Fruit fly (Drosophila melanogaster) whole organism, embryonic: Measurements from ENCODE around the gene Jhbp5.

ENCODE experiments used
- Awh ChIP-seq: fragments of 200-800 bp; sonication (Bioruptor generic); IDR thresholded peaks from 2 replicates; pipeline ENCODE4, ENCODE4 v1.3.6; 2022; ENCODE audit warnings: missing biosample characterization, missing genetic modification characterization
- CG11085 ChIP-seq: fragments of 200-800 bp; sonication (Bioruptor generic); IDR thresholded peaks from 2 replicates; pipeline ENCODE4 v1.3.6; 2022; ENCODE audit warnings: missing biosample characterization, missing genetic modification characterization
- CG11560 ChIP-seq: fragments of 200-800 bp; sonication (Bioruptor generic); IDR thresholded peaks from 3 replicates; pipeline ENCODE4 v1.3.6; 2022; ENCODE audit warnings: missing biosample characterization, missing genetic modification characterization
- CG11723 ChIP-seq: fragments of 200-800 bp; sonication (Bioruptor generic); optimal IDR thresholded peaks from 2 replicates; lab custom pipeline; 2017; ENCODE audit warnings: missing biosample characterization, mild to moderate bottlenecking, missing genetic modification characterization
- CG12236 ChIP-seq: fragments of 200-800 bp; sonication (Bioruptor generic); optimal IDR thresholded peaks from 2 replicates; lab custom pipeline; 2016; ENCODE audit warnings: missing biosample characterization, missing genetic modification characterization
- CG12391 ChIP-seq: fragments of 200-800 bp; sonication (Bioruptor generic); optimal IDR thresholded peaks from 3 replicates; lab custom pipeline; 2018; ENCODE audit warnings: missing biosample characterization, mild to moderate bottlenecking, missing genetic modification characterization, moderate library complexity
- CG14710 ChIP-seq: fragments of 200-800 bp; sonication (Bioruptor generic); optimal IDR thresholded peaks from 3 replicates; lab custom pipeline; 2019; ENCODE audit warnings: missing biosample characterization, mild to moderate bottlenecking, missing genetic modification characterization, moderate library complexity
- CG16815 ChIP-seq: fragments of 200-800 bp; sonication (Bioruptor generic); optimal IDR thresholded peaks from 3 replicates; lab custom pipeline; 2017; ENCODE audit warnings: missing biosample characterization, mild to moderate bottlenecking, missing genetic modification characterization
- CG16863 ChIP-seq: fragments of 200-800 bp; sonication (Bioruptor generic); optimal IDR thresholded peaks from 3 replicates; lab custom pipeline; 2016; ENCODE audit warnings: missing biosample characterization, missing genetic modification characterization
- CG17912 ChIP-seq: fragments of 200-800 bp; sonication (Bioruptor generic); optimal IDR thresholded peaks from 2 replicates; lab custom pipeline; 2018; ENCODE audit warnings: missing biosample characterization, mild to moderate bottlenecking, missing genetic modification characterization
- CG2678 ChIP-seq: fragments of 200-800 bp; sonication (Bioruptor generic); optimal IDR thresholded peaks from 3 replicates; lab custom pipeline; 2019; ENCODE audit warnings: missing biosample characterization, mild to moderate bottlenecking, missing genetic modification characterization, moderate library complexity
- CG3838 ChIP-seq: fragments of 200-800 bp; sonication (Bioruptor generic); optimal IDR thresholded peaks from 3 replicates; lab custom pipeline; 2016; ENCODE audit warnings: missing biosample characterization, missing genetic modification characterization
- CG4360 ChIP-seq: fragments of 200-800 bp; sonication (Bioruptor generic); IDR thresholded peaks from 2 replicates; pipeline ENCODE4 v1.3.6; 2022; ENCODE audit warnings: missing biosample characterization, missing genetic modification characterization
- CG4820 ChIP-seq: fragments of 200-800 bp; sonication (Bioruptor generic); optimal IDR thresholded peaks from 3 replicates; lab custom pipeline; 2016; ENCODE audit warnings: missing biosample characterization, missing genetic modification characterization
- CG6654 ChIP-seq: fragments of 200-800 bp; sonication (Bioruptor generic); optimal IDR thresholded peaks from 2 replicates; lab custom pipeline; 2017; ENCODE audit warnings: missing biosample characterization, mild to moderate bottlenecking, missing genetic modification characterization
- CG7357 ChIP-seq: fragments of 200-800 bp; sonication (Bioruptor generic); IDR thresholded peaks from 3 replicates; pipeline ENCODE4 v1.3.6; 2022; ENCODE audit warnings: missing biosample characterization, missing genetic modification characterization
- CG8359 ChIP-seq: fragments of 200-800 bp; sonication (Bioruptor generic); optimal IDR thresholded peaks from 2 replicates; lab custom pipeline; 2017; ENCODE audit warnings: missing biosample characterization, mild to moderate bottlenecking, missing genetic modification characterization, borderline replicate concordance
- CG9727 ChIP-seq: fragments of 200-800 bp; sonication (Bioruptor generic); optimal IDR thresholded peaks from 3 replicates; lab custom pipeline; 2017; ENCODE audit warnings: missing biosample characterization, mild to moderate bottlenecking, missing genetic modification characterization
- CoRest ChIP-seq: fragments of 200-800 bp; sonication (Bioruptor generic); optimal IDR thresholded peaks from 3 replicates; lab custom pipeline; 2018; ENCODE audit warnings: missing biosample characterization, mild to moderate bottlenecking, missing genetic modification characterization, moderate library complexity
- E2f1 ChIP-seq: fragments of 200-800 bp; sonication (Bioruptor generic); IDR thresholded peaks from 2 replicates; pipeline ENCODE4 v1.3.6; 2022; ENCODE audit warnings: missing biosample characterization, missing genetic modification characterization
- Ets65A ChIP-seq: fragments of 200-800 bp; sonication (Bioruptor generic); peaks from one replicate; lab custom pipeline; 2016; ENCODE audit warnings: missing biosample characterization, missing genetic modification characterization
- Fer1 ChIP-seq: fragments of 200-800 bp; sonication (Bioruptor generic); optimal IDR thresholded peaks from 2 replicates; lab custom pipeline; 2017; ENCODE audit warnings: missing biosample characterization, mild to moderate bottlenecking, missing genetic modification characterization
- Gsc ChIP-seq: fragments of 200-800 bp; sonication (Bioruptor generic); IDR thresholded peaks from 2 replicates; pipeline ENCODE4 v1.3.6; 2022; ENCODE audit warnings: missing biosample characterization, missing genetic modification characterization
- Hmx ChIP-seq: fragments of 200-800 bp; sonication (Bioruptor generic); optimal IDR thresholded peaks from 2 replicates; lab custom pipeline; 2016; ENCODE audit warnings: missing biosample characterization, missing genetic modification characterization
- Hr3 ChIP-seq: fragments of 200-800 bp; sonication (Bioruptor generic); optimal IDR thresholded peaks from 3 replicates; lab custom pipeline; 2016; ENCODE audit warnings: missing biosample characterization, missing genetic modification characterization
- Optix ChIP-seq: fragments of 200-800 bp; sonication (Bioruptor generic); IDR thresholded peaks from 3 replicates; pipeline ENCODE4 v1.3.6; 2022; ENCODE audit warnings: missing biosample characterization, missing genetic modification characterization
- Rx ChIP-seq: fragments of 200-800 bp; sonication (Bioruptor generic); IDR thresholded peaks from 2 replicates; pipeline ENCODE4 v1.3.6; 2022; ENCODE audit warnings: missing biosample characterization, missing genetic modification characterization
- Ssrp ChIP-seq: fragments of 200-800 bp; sonication (Bioruptor generic); optimal IDR thresholded peaks from 2 replicates; lab custom pipeline; 2018; ENCODE audit warnings: missing biosample characterization, mild to moderate bottlenecking, missing genetic modification characterization, moderate library complexity
- Stat92E ChIP-seq, 3 experiments: fragments of >200 bp in 2 of 3; fragments of 200-800 bp in 1 of 3; sonication (Bioruptor generic) in 1 of 3; optimal IDR thresholded peaks; 2 replicates each; lab custom pipeline; 2017 to 2019; ENCODE audit warnings: missing biosample characterization in 3 of 3, missing genetic modification characterization in 3 of 3, mild to moderate bottlenecking in 1 of 3, moderate library complexity in 1 of 3
- Taf1 ChIP-seq: fragments of 200-800 bp; sonication (Bioruptor generic); IDR thresholded peaks from 2 replicates; pipeline ENCODE4 v1.3.6; 2022; ENCODE audit warnings: missing biosample characterization, missing genetic modification characterization
- ap ChIP-seq: fragments of 200-800 bp; sonication (Bioruptor generic); IDR thresholded peaks from 2 replicates; pipeline ENCODE4 v1.3.6; 2022; ENCODE audit warnings: missing biosample characterization, missing genetic modification characterization
- ash1 ChIP-seq: fragments of 200-800 bp; sonication (Bioruptor generic); optimal IDR thresholded peaks from 2 replicates; lab custom pipeline; 2018; ENCODE audit warnings: missing biosample characterization, mild to moderate bottlenecking, missing genetic modification characterization
- bab2 ChIP-seq: fragments of 200-800 bp; sonication (Bioruptor generic); optimal IDR thresholded peaks from 2 replicates; lab custom pipeline; 2016; ENCODE audit warnings: missing biosample characterization, missing genetic modification characterization
- bowl ChIP-seq: fragments of 200-800 bp; sonication (Bioruptor generic); IDR thresholded peaks from 2 replicates; pipeline ENCODE4 v1.3.6; 2022; ENCODE audit warnings: missing biosample characterization, missing genetic modification characterization
- bsh ChIP-seq, 2 experiments: fragments of 200-800 bp; sonication (Bioruptor generic); optimal IDR thresholded peaks; 2 replicates each; lab custom pipeline; 2017 to 2018; ENCODE audit warnings: mild to moderate bottlenecking in 2 of 2, missing biosample characterization in 2 of 2, missing genetic modification characterization in 2 of 2, moderate library complexity in 1 of 2
- cg ChIP-seq: fragments of 200-800 bp; sonication (Bioruptor generic); optimal IDR thresholded peaks from 3 replicates; lab custom pipeline; 2019; ENCODE audit warnings: missing biosample characterization, mild to moderate bottlenecking, missing genetic modification characterization, moderate library complexity
- croc ChIP-seq: fragments of 200-800 bp; sonication (Bioruptor generic); conservative IDR thresholded peaks from 3 replicates; pipeline ENCODE4 v1.3.6; 2022; ENCODE audit warnings: missing biosample characterization, missing genetic modification characterization
- disco-r ChIP-seq: fragments of 200-800 bp; sonication (Bioruptor generic); optimal IDR thresholded peaks from 2 replicates; lab custom pipeline; 2016; ENCODE audit warnings: missing biosample characterization, missing genetic modification characterization
- dysf ChIP-seq: fragments of 200-800 bp; sonication (Bioruptor generic); IDR thresholded peaks from 3 replicates; pipeline ENCODE4 v1.3.6; 2022; ENCODE audit warnings: missing biosample characterization, missing genetic modification characterization
- ems ChIP-seq: fragments of 200-800 bp; sonication (Bioruptor generic); optimal IDR thresholded peaks from 3 replicates; lab custom pipeline; 2016; ENCODE audit warnings: missing biosample characterization, missing genetic modification characterization
- eyg ChIP-seq: fragments of 200-800 bp; sonication (Bioruptor generic); optimal IDR thresholded peaks from 3 replicates; lab custom pipeline; 2016; ENCODE audit warnings: missing biosample characterization, missing genetic modification characterization
- jing ChIP-seq: fragments of 200-800 bp; sonication (Bioruptor generic); optimal IDR thresholded peaks from 2 replicates; lab custom pipeline; 2018; ENCODE audit warnings: missing biosample characterization, mild to moderate bottlenecking, missing genetic modification characterization
- nau ChIP-seq: fragments of 200-800 bp; sonication (Bioruptor generic); optimal IDR thresholded peaks from 3 replicates; lab custom pipeline; 2017; ENCODE audit warnings: missing biosample characterization, mild to moderate bottlenecking, missing genetic modification characterization, missing genetic modification reagents
- nerfin-2 ChIP-seq: fragments of 200-800 bp; sonication (Bioruptor generic); IDR thresholded peaks from 2 replicates; pipeline ENCODE4 v1.3.6; 2022; ENCODE audit warnings: missing biosample characterization, missing genetic modification characterization; ENCODE audit not compliant: partially characterized antibody
- oc ChIP-seq: fragments of 200-800 bp; sonication (Bioruptor generic); optimal IDR thresholded peaks from 2 replicates; lab custom pipeline; 2018; ENCODE audit warnings: missing biosample characterization, mild to moderate bottlenecking, missing genetic modification characterization, moderate library complexity
- otp ChIP-seq: fragments of 200-800 bp; sonication (Bioruptor generic); IDR thresholded peaks from 3 replicates; pipeline ENCODE4, ENCODE4 v1.3.6; 2022; ENCODE audit warnings: missing biosample characterization, missing genetic modification characterization
- pb ChIP-seq: fragments of 200-800 bp; sonication (Bioruptor generic); optimal IDR thresholded peaks from 3 replicates; lab custom pipeline; 2016; ENCODE audit warnings: missing biosample characterization, missing genetic modification characterization
- phol ChIP-seq: fragments of 200-800 bp; sonication (Bioruptor generic); optimal IDR thresholded peaks from 3 replicates; lab custom pipeline; 2018; ENCODE audit warnings: missing biosample characterization, mild to moderate bottlenecking, missing genetic modification characterization, moderate library complexity
- sisA ChIP-seq: fragments of 200-800 bp; sonication (Bioruptor generic); IDR thresholded peaks from 2 replicates; pipeline ENCODE4 v1.3.6; 2022; ENCODE audit warnings: missing biosample characterization, missing genetic modification characterization
- slp2 ChIP-seq: fragments of 200-800 bp; sonication (Bioruptor generic); optimal IDR thresholded peaks from 2 replicates; lab custom pipeline; 2016; ENCODE audit warnings: missing biosample characterization, missing genetic modification characterization
- sr ChIP-seq: fragments of 200-800 bp; sonication (Bioruptor generic); IDR thresholded peaks from 3 replicates; pipeline ENCODE4 v1.3.6; 2022; ENCODE audit warnings: missing biosample characterization, missing genetic modification characterization

The Jhbp5 gene

dm6 chr3R:16069266-16069665 lies 23.3 kb upstream of the Jhbp5 start (continued):
- TF ChIP-seq slp2 (GFP tag; lab: Kevin White, UChicago) (no peak), Awh (peak; percentile 38; the same call in 1 of the 2 replicates), CG8359 (GFP tag; lab: Kevin White, UChicago) (peak; percentile 54), eyg (GFP tag; lab: Kevin White, UChicago) (peak; percentile 5), Fer1 (no peak), otp (no peak), sisA (GFP tag; lab: Robert Waterston, UW) (no peak), pb (GFP tag; lab: Kevin White, UChicago) (peak; percentile 9), Rx (GFP tag; lab: Robert Waterston, UW) (no peak), CG16863 (GFP tag; lab: Kevin White, UChicago) (peak; percentile 41), nau (GFP tag; lab: Kevin White, UChicago) (no peak), CG12236 (GFP tag; lab: Kevin White, UChicago) (peak; percentile 46), CG7357 (GFP tag; lab: Robert Waterston, UW) (0 out of 3 replicates have a peak, but pooled peaks have one; percentile 23), CG11723 (GFP tag; lab: Kevin White, UChicago) (peak; percentile 42), jing (GFP tag; lab: Kevin White, UChicago) (no peak), Stat92E (GFP tag; optimal IDR thresholded peaks at IDR 0.05; lab: Kevin White, UChicago) (no peak), Hmx (GFP tag; lab: Kevin White, UChicago) (no peak), ap (no peak), cg (GFP tag; lab: Kevin White, UChicago) (peak; percentile 58), CG11085 (GFP tag; lab: Robert Waterston, UW) (0 out of 2 replicates have a peak, but pooled peaks have one; percentile 29), CG4820 (no peak), CG3838 (GFP tag; lab: Kevin White, UChicago) (peak; percentile 3), nerfin-2 (no peak), Ets65A (GFP tag; lab: Kevin White, UChicago) (no peak), CG16815 (no peak), croc (no peak), oc (tag; lab: Kevin White, UChicago) (peak; percentile 73), ash1 (GFP tag; lab: Kevin White, UChicago) (no peak), phol (tag; lab: Kevin White, UChicago) (no peak), dysf (GFP tag; lab: Robert Waterston, UW) (peak; percentile 24; the same call in 1 of the 3 replicates), E2f1 (GFP tag; lab: Robert Waterston, UW) (peak; percentile 26; the same call in 1 of the 2 replicates), CG12391 (tag; lab: Kevin White, UChicago) (peak; percentile 9), CG11560 (no peak), CG9727 (peak; percentile 53), sr (peak; percentile 48; the same call in 1 of the 3 replicates), CG2678 (tag; lab: Kevin White, UChicago) (no peak), ems (no peak), bsh (GFP tag; optimal IDR thresholded peaks at IDR 0.05; lab: Kevin White, UChicago) (peak in 1 of 2 experiments; percentile 54), Gsc (GFP tag; lab: Robert Waterston, UW) (no peak), CG17912 (GFP tag; lab: Kevin White, UChicago) (peak; percentile 48), CG14710 (tag; lab: Kevin White, UChicago) (no peak), bab2 (peak; percentile 48), Hr3 (GFP tag; lab: Kevin White, UChicago) (no peak), Taf1 (no peak), CoRest (tag; lab: Kevin White, UChicago) (peak; percentile 6), bowl (no peak), Optix (GFP tag; lab: Robert Waterston, UW) (no peak), CG4360 (GFP tag; lab: Robert Waterston, UW) (peak; percentile 87), disco-r (GFP tag; lab: Kevin White, UChicago) (peak; percentile 41), Ssrp (tag; lab: Kevin White, UChicago) (no peak), CG6654 (GFP tag; lab: Kevin White, UChicago) (peak; percentile 3)
